Fruit fly (Drosophila melanogaster) whole organism, prepupa: ENCODE results near the gene mahe.

Source experiments
- CG10631 ChIP-seq: fragments of 200-800 bp; sonication (Bioruptor generic); optimal IDR thresholded peaks from 2 replicates; lab custom pipeline; 2016; ENCODE audit warnings: missing biosample characterization, missing genetic modification characterization
- CG11762 ChIP-seq: fragments of 200-800 bp; sonication (Bioruptor generic); optimal IDR thresholded peaks from 3 replicates; lab custom pipeline; 2016; ENCODE audit warnings: missing biosample characterization, missing genetic modification characterization; ENCODE audit not compliant: insufficient read depth
- CG1621 ChIP-seq: fragments of 200-800 bp; sonication (Bioruptor generic); optimal IDR thresholded peaks from 3 replicates; lab custom pipeline; 2018; ENCODE audit warnings: missing biosample characterization, mild to moderate bottlenecking, missing genetic modification characterization
- CG32006 ChIP-seq: fragments of 200-800 bp; sonication (Bioruptor generic); optimal IDR thresholded peaks from 3 replicates; lab custom pipeline; 2017; ENCODE audit warnings: missing biosample characterization, mild to moderate bottlenecking, missing genetic modification characterization
- CG34406 ChIP-seq: fragments of 200-800 bp; sonication (Bioruptor generic); optimal IDR thresholded peaks from 3 replicates; lab custom pipeline; 2016; ENCODE audit warnings: missing biosample characterization, missing genetic modification characterization
- CG4318 ChIP-seq: fragments of 200-800 bp; sonication (Bioruptor generic); optimal IDR thresholded peaks from 3 replicates; lab custom pipeline; 2017; ENCODE audit warnings: missing biosample characterization, mild to moderate bottlenecking, missing genetic modification characterization
- CG7368 ChIP-seq: fragments of 200-800 bp; sonication (Bioruptor generic); optimal IDR thresholded peaks from 3 replicates; lab custom pipeline; 2016; ENCODE audit warnings: missing biosample characterization, missing genetic modification characterization
- Eip78C ChIP-seq: fragments of 200-800 bp; sonication (Bioruptor generic); peaks from one replicate; lab custom pipeline; 2016; ENCODE audit warnings: missing biosample characterization, missing genetic modification characterization
- Ets21C ChIP-seq: fragments of 200-800 bp; sonication (Bioruptor generic); optimal IDR thresholded peaks from 3 replicates; lab custom pipeline; 2016; ENCODE audit warnings: missing biosample characterization, missing genetic modification characterization
- Hr39 ChIP-seq: fragments of 200-800 bp; sonication (Bioruptor generic); optimal IDR thresholded peaks from 2 replicates; lab custom pipeline; 2016; ENCODE audit warnings: missing biosample characterization, missing genetic modification characterization
- OdsH ChIP-seq: fragments of 200-800 bp; sonication (Bioruptor generic); optimal IDR thresholded peaks from 3 replicates; lab custom pipeline; 2016; ENCODE audit warnings: missing biosample characterization, missing genetic modification characterization
- esn ChIP-seq: fragments of 200-800 bp; sonication (Bioruptor generic); optimal IDR thresholded peaks from 2 replicates; lab custom pipeline; 2016; ENCODE audit warnings: missing biosample characterization, mild to moderate bottlenecking, missing genetic modification characterization, moderate library complexity
- lz ChIP-seq: fragments of 200-800 bp; sonication (Bioruptor generic); optimal IDR thresholded peaks from 3 replicates; lab custom pipeline; 2016; ENCODE audit warnings: missing biosample characterization, missing genetic modification characterization
- net ChIP-seq: fragments of 200-800 bp; sonication (Bioruptor generic); optimal IDR thresholded peaks from 3 replicates; lab custom pipeline; 2016; ENCODE audit warnings: missing biosample characterization, missing genetic modification characterization

dm6 chrX:7978027-7978426 lies 46.8 kb upstream of the mahe start:
- TF ChIP-seq CG10631 (GFP tag; lab: Kevin White, UChicago) = peak; percentile 24
- peak; percentile 82 for TF ChIP-seq Eip78C (GFP tag; lab: Kevin White, UChicago)
- TF ChIP-seq CG32006 (GFP tag; lab: Kevin White, UChicago) = peak; percentile 72
- TF ChIP-seq CG4318 (GFP tag; lab: Kevin White, UChicago) = peak; percentile 30
- TF ChIP-seq Hr39 (GFP tag; lab: Kevin White, UChicago) = peak; percentile 52
- TF ChIP-seq net (GFP tag; lab: Kevin White, UChicago) = no peak
- no peak for TF ChIP-seq CG1621 (tag; lab: Kevin White, UChicago)
- peak; percentile 24 for TF ChIP-seq Ets21C
- TF ChIP-seq CG11762 (GFP tag; lab: Kevin White, UChicago) = peak; percentile 11
- peak; percentile 30 for TF ChIP-seq OdsH (GFP tag; lab: Kevin White, UChicago)
- peak; percentile 52 for TF ChIP-seq lz (GFP tag; lab: Kevin White, UChicago)
- TF ChIP-seq CG7368 = no peak
- TF ChIP-seq esn (GFP tag; lab: Kevin White, UChicago) = peak; percentile 60
- TF ChIP-seq CG34406 (GFP tag; lab: Kevin White, UChicago) = peak; percentile 27
